Worm (Caenorhabditis elegans) whole organism, L1 larva: ENCODE measurements around the gene aakg-5.
A peak's percentile ranks its signal among the peaks of the same experiment; 100 is the strongest.

Experiments
- ceh-8 ChIP-seq: fragments of 200-800 bp; sonication (Bioruptor generic); optimal IDR thresholded peaks from 2 replicates; lab custom pipeline; 2018; ENCODE audit warnings: mild to moderate bottlenecking, missing genetic modification characterization, moderate library complexity, missing compliant biosample characterization
- efl-1 ChIP-seq, 4 experiments: fragments of 150-350 bp; optimal IDR thresholded peaks in 3 of 4; peaks in 1 of 4; 1 replicate in 1 of 4; 2 replicates in 3 of 4; lab custom pipeline; 2014; ENCODE audit warnings: missing biosample characterization in 2 of 4, missing genetic modification characterization in 2 of 4, missing genetic modification reagents in 2 of 4
- efl-3 ChIP-seq: fragments of 200-800 bp; sonication (Bioruptor generic); optimal IDR thresholded peaks from 2 replicates; lab custom pipeline; 2018; ENCODE audit warnings: mild to moderate bottlenecking, missing genetic modification characterization, missing compliant biosample characterization
- ets-5 ChIP-seq: fragments of 200-800 bp; sonication (Bioruptor generic); IDR thresholded peaks from 2 replicates; pipeline ENCODE4 v1.3.6; 2022; ENCODE audit warnings: missing genetic modification characterization, missing compliant biosample characterization
- nhr-11 ChIP-seq: fragments of 150-350 bp; optimal IDR thresholded peaks from 2 replicates; lab custom pipeline; 2014; ENCODE audit warnings: missing biosample characterization, missing genetic modification characterization
- nhr-12 ChIP-seq: sonication (generic microtip); optimal IDR thresholded peaks from 2 replicates; lab custom pipeline; 2017; ENCODE audit warnings: missing biosample characterization, missing genetic modification characterization
- nhr-237 ChIP-seq: fragments of 150-350 bp; optimal IDR thresholded peaks from 2 replicates; lab custom pipeline; 2014; ENCODE audit warnings: missing biosample characterization, missing genetic modification characterization
- nhr-28 ChIP-seq: fragments of 150-350 bp; optimal IDR thresholded peaks from 2 replicates; lab custom pipeline; 2014; ENCODE audit warnings: missing biosample characterization, missing genetic modification characterization
- pax-3 ChIP-seq: fragments of 200-800 bp; sonication (Bioruptor generic); optimal IDR thresholded peaks from 2 replicates; lab custom pipeline; 2018; ENCODE audit warnings: mild to moderate bottlenecking, missing genetic modification characterization, moderate library complexity, missing compliant biosample characterization
- rnt-1 ChIP-seq: sonication (generic microtip); optimal IDR thresholded peaks from 2 replicates; lab custom pipeline; 2016; ENCODE audit warnings: mild to moderate bottlenecking, missing genetic modification characterization, moderate library complexity, missing compliant biosample characterization
- unc-130 ChIP-seq: fragments of 150-350 bp; optimal IDR thresholded peaks from 2 replicates; lab custom pipeline; 2017; ENCODE audit warnings: missing biosample characterization, missing genetic modification characterization, inconsistent platforms
- unc-62 ChIP-seq: fragments of 150-350 bp; optimal IDR thresholded peaks from 2 replicates; lab custom pipeline; 2014; ENCODE audit warnings: missing biosample characterization, missing genetic modification reagents, missing genetic modification characterization
- zag-1 ChIP-seq: fragments of 150-350 bp; optimal IDR thresholded peaks from 2 replicates; lab custom pipeline; 2014; ENCODE audit warnings: missing biosample characterization, missing genetic modification characterization

DNA sequence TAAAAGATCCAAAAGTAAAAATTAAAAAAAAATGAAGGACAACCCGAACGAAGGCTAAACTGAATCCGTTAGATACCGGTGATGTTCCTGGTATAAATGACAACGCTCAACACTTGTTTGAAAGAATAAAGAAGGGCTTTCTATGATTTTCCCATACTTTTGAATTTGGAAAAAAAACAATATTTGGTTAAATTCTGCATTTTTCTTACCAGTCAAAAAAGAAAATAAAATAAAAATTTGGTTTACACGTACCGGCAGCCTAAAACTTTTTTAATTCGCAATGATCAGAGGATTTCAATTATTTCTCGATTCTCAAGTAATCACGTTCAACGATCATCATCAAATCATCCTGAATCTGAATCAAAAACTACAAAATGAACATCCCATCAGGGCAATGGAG, 26.6 kb upstream of the aakg-5 start, which contains the start of gene ZK892.3:
- TF ChIP-seq nhr-12 (tag; lab: Kevin White, UChicago) (no peak), zag-1 (no peak), nhr-11 (tag; lab: Kevin White, UChicago) (no peak), efl-3 (no peak), ceh-8 (GFP tag; lab: Kevin White, UChicago) (no peak), rnt-1 (tag; lab: Kevin White, UChicago) (no peak), nhr-28 (tag; lab: Kevin White, UChicago) (no peak), nhr-237 (tag; lab: Kevin White, UChicago) (no peak), unc-130 (tag; lab: Kevin White, UChicago) (no peak), efl-1 (optimal IDR thresholded peaks at IDR 0.05; lab: Kevin White, UChicago) (no peak), efl-1 (GFP tag; optimal IDR thresholded peaks at IDR 0.05 in 1 of 2; lab: Kevin White, UChicago) (peak in 1 of 2 experiments; percentile 43), ets-5 (GFP tag; lab: Robert Waterston, UW) (no peak), unc-62 (no peak), pax-3 (tag; lab: Kevin White, UChicago) (no peak)
